Worm (Caenorhabditis elegans) whole organism, young adult: ENCODE results near the gene T22C8.1.

Source experiments
- B0035.1 ChIP-seq: sonication (generic microtip); optimal IDR thresholded peaks from 2 replicates; lab custom pipeline; 2016; ENCODE audit warnings: missing genetic modification characterization, mild to moderate bottlenecking, missing compliant biosample characterization, missing genotype, missing genetic modification reagents
- F39B2.1 ChIP-seq: fragments of 200-800 bp; sonication (Bioruptor generic); IDR thresholded peaks from 2 replicates; pipeline ENCODE4 v1.3.6; 2022; ENCODE audit warnings: missing genetic modification reagents, missing genetic modification characterization, missing compliant biosample characterization
- F52B5.7 ChIP-seq: sonication (generic microtip); optimal IDR thresholded peaks from 2 replicates; lab custom pipeline; 2016; ENCODE audit warnings: mild to moderate bottlenecking, missing genetic modification characterization, missing compliant biosample characterization
- F55B11.4 ChIP-seq: sonication (generic microtip); optimal IDR thresholded peaks from 2 replicates; lab custom pipeline; 2016; ENCODE audit warnings: missing compliant biosample characterization, missing genetic modification characterization, borderline replicate concordance; ENCODE audit not compliant: insufficient read depth
- K11D2.4 ChIP-seq: fragments of 200-800 bp; sonication (Bioruptor generic); IDR thresholded peaks from 2 replicates; pipeline ENCODE4 v1.3.6; 2022; ENCODE audit warnings: missing genetic modification reagents, missing genetic modification characterization, missing compliant biosample characterization
- Y53F4B.3 ChIP-seq: fragments of 200-800 bp; sonication (Bioruptor generic); IDR thresholded peaks from 2 replicates; pipeline ENCODE4 v1.3.6; 2022; ENCODE audit warnings: missing genetic modification reagents, missing genetic modification characterization, missing compliant biosample characterization
- Y53G8AR.9 ChIP-seq: fragments of 200-800 bp; sonication (Bioruptor generic); conservative IDR thresholded peaks from 2 replicates; pipeline ENCODE4 v1.3.6; 2022; ENCODE audit warnings: missing genetic modification reagents, missing genetic modification characterization, missing compliant biosample characterization
- Y56A3A.18 ChIP-seq: fragments of 200-800 bp; sonication (Bioruptor generic); IDR thresholded peaks from 2 replicates; pipeline ENCODE4 v1.3.6; 2022; ENCODE audit warnings: missing genetic modification reagents, missing genetic modification characterization, missing compliant biosample characterization
- Y79H2A.3 ChIP-seq: fragments of 200-800 bp; sonication (Bioruptor generic); conservative IDR thresholded peaks from 2 replicates; pipeline ENCODE4 v1.3.6; 2022; ENCODE audit warnings: missing genetic modification reagents, missing genetic modification characterization, missing compliant biosample characterization
- aptf-3 ChIP-seq: fragments of 200-800 bp; sonication (Bioruptor generic); IDR thresholded peaks from 2 replicates; pipeline ENCODE4 v1.3.6; 2022; ENCODE audit warnings: missing genetic modification characterization, missing compliant biosample characterization
- atf-7 ChIP-seq: sonication (generic microtip); optimal IDR thresholded peaks from 2 replicates; lab custom pipeline; 2017; ENCODE audit warnings: mild to moderate bottlenecking, missing genetic modification characterization, missing compliant biosample characterization
- athp-1 ChIP-seq: sonication (generic microtip); optimal IDR thresholded peaks from 2 replicates; lab custom pipeline; 2017; ENCODE audit warnings: mild to moderate bottlenecking, missing genetic modification characterization, missing compliant biosample characterization
- attf-3 ChIP-seq: fragments of 200-800 bp; sonication (Bioruptor generic); conservative IDR thresholded peaks from 2 replicates; pipeline ENCODE4 v1.3.6; 2022; ENCODE audit warnings: missing genetic modification reagents, missing genetic modification characterization, missing compliant biosample characterization
- attf-5 ChIP-seq: fragments of 200-800 bp; sonication (Bioruptor generic); optimal IDR thresholded peaks from 2 replicates; lab custom pipeline; 2018; ENCODE audit warnings: mild to moderate bottlenecking, missing genetic modification characterization, missing compliant biosample characterization
- attf-6 ChIP-seq: fragments of 200-800 bp; sonication (Bioruptor generic); IDR thresholded peaks from 2 replicates; pipeline ENCODE4 v1.3.6; 2022; ENCODE audit warnings: missing genetic modification reagents, missing genetic modification characterization, missing compliant biosample characterization
- cebp-1 ChIP-seq, 2 experiments: fragments of 200-800 bp in 1 of 2; sonication (Bioruptor generic) in 1 of 2; sonication (generic microtip) in 1 of 2; IDR thresholded peaks in 1 of 2; optimal IDR thresholded peaks in 1 of 2; 2 replicates each; pipeline versions ENCODE4 v1.3.6 to Lab custom; 2017 to 2022; ENCODE audit warnings: missing compliant biosample characterization in 2 of 2, missing genetic modification characterization in 2 of 2, mild to moderate bottlenecking in 1 of 2, missing genetic modification reagents in 1 of 2, moderate library complexity in 1 of 2
- ceh-58 ChIP-seq: fragments of 200-800 bp; sonication (Bioruptor generic); IDR thresholded peaks from 2 replicates; pipeline ENCODE4 v1.3.6; 2022; ENCODE audit warnings: missing genetic modification characterization, missing compliant biosample characterization
- dpl-1 ChIP-seq: fragments of 150-350 bp; optimal IDR thresholded peaks from 2 replicates; lab custom pipeline; 2014; ENCODE audit warnings: missing biosample characterization, missing genetic modification reagents, missing genetic modification characterization
- egl-18 ChIP-seq: fragments of 200-800 bp; sonication (Bioruptor generic); IDR thresholded peaks from 2 replicates; pipeline ENCODE4 v1.3.6; 2022; ENCODE audit warnings: missing genetic modification reagents, missing genetic modification characterization, missing compliant biosample characterization
- fkh-3 ChIP-seq: sonication (generic microtip); optimal IDR thresholded peaks from 2 replicates; lab custom pipeline; 2016; ENCODE audit warnings: mild to moderate bottlenecking, missing genetic modification characterization, missing compliant biosample characterization
- him-1 ChIP-seq: sonication (generic microtip); optimal IDR thresholded peaks from 2 replicates; lab custom pipeline; 2016; ENCODE audit warnings: missing genotype, missing genetic modification reagents, missing genetic modification characterization, missing compliant biosample characterization
- hsf-1 ChIP-seq: fragments of 200-800 bp; sonication (Bioruptor generic); IDR thresholded peaks from 2 replicates; pipeline ENCODE4 v1.3.6; 2022; ENCODE audit warnings: missing genetic modification reagents, missing genetic modification characterization, missing compliant biosample characterization
- let-607 ChIP-seq, 2 experiments: fragments of 200-800 bp in 1 of 2; sonication (Bioruptor generic) in 1 of 2; sonication (generic microtip) in 1 of 2; optimal IDR thresholded peaks; 2 replicates each; lab custom pipeline; 2016 to 2018; ENCODE audit warnings: mild to moderate bottlenecking in 2 of 2, missing compliant biosample characterization in 2 of 2, missing genetic modification characterization in 2 of 2, moderate library complexity in 2 of 2, missing genotype in 1 of 2
- lin-35 ChIP-seq, 3 experiments: fragments of 150-350 bp in 2 of 3; sonication (generic microtip) in 1 of 3; optimal IDR thresholded peaks; 2 replicates each; lab custom pipeline; 2014 to 2018; ENCODE audit warnings: missing biosample characterization in 3 of 3, missing genetic modification characterization in 3 of 3, missing genetic modification reagents in 3 of 3
- lin-40 ChIP-seq: sonication (generic microtip); optimal IDR thresholded peaks from 2 replicates; lab custom pipeline; 2016; ENCODE audit warnings: missing genetic modification characterization, mild to moderate bottlenecking, missing compliant biosample characterization, missing genotype, missing genetic modification reagents
- lsl-1 ChIP-seq: fragments of 200-800 bp; sonication (Bioruptor generic); optimal IDR thresholded peaks from 2 replicates; lab custom pipeline; 2018; ENCODE audit warnings: mild to moderate bottlenecking, missing genetic modification characterization, moderate library complexity, missing compliant biosample characterization
- lsy-27 ChIP-seq: sonication (generic microtip); optimal IDR thresholded peaks from 2 replicates; lab custom pipeline; 2017; ENCODE audit warnings: missing genetic modification characterization, mild to moderate bottlenecking, missing compliant biosample characterization, antibody characterized with exemption, missing genotype, borderline replicate concordance; ENCODE audit not compliant: insufficient read depth
- madf-10 ChIP-seq: sonication (generic microtip); optimal IDR thresholded peaks from 2 replicates; lab custom pipeline; 2016; ENCODE audit warnings: mild to moderate bottlenecking, missing genetic modification characterization, missing compliant biosample characterization
- madf-3 ChIP-seq: fragments of 200-800 bp; sonication (Bioruptor generic); IDR thresholded peaks from 2 replicates; pipeline ENCODE4 v1.3.6; 2022; ENCODE audit warnings: missing genetic modification reagents, missing genetic modification characterization, missing compliant biosample characterization
- mxl-1 ChIP-seq: sonication (generic microtip); optimal IDR thresholded peaks from 2 replicates; lab custom pipeline; 2016; ENCODE audit warnings: missing genetic modification characterization, missing compliant biosample characterization
- nfya-2 ChIP-seq: fragments of 200-800 bp; sonication (Bioruptor generic); IDR thresholded peaks from 2 replicates; pipeline ENCODE4 v1.3.6; 2022; ENCODE audit warnings: missing genetic modification reagents, missing genetic modification characterization, missing compliant biosample characterization
- nhr-27 ChIP-seq: fragments of 200-800 bp; sonication (Bioruptor generic); optimal IDR thresholded peaks from 2 replicates; lab custom pipeline; 2018; ENCODE audit warnings: mild to moderate bottlenecking, missing genetic modification characterization, moderate library complexity, missing compliant biosample characterization
- nhr-80 ChIP-seq: sonication (generic microtip); optimal IDR thresholded peaks from 2 replicates; lab custom pipeline; 2016; ENCODE audit warnings: missing genetic modification characterization, missing compliant biosample characterization
- pbrm-1 ChIP-seq: fragments of 200-800 bp; sonication (Bioruptor generic); IDR thresholded peaks from 2 replicates; pipeline ENCODE4 v1.3.6; 2022; ENCODE audit warnings: missing genetic modification reagents, missing genetic modification characterization, missing compliant biosample characterization
- repo-1 ChIP-seq: sonication (generic microtip); optimal IDR thresholded peaks from 2 replicates; lab custom pipeline; 2017; ENCODE audit warnings: mild to moderate bottlenecking, missing genetic modification characterization, missing compliant biosample characterization
- rpc-1 ChIP-seq, 2 experiments: fragments of 150-350 bp in 1 of 2; sonication (generic microtip) in 1 of 2; optimal IDR thresholded peaks; 2 replicates each; lab custom pipeline; 2014 to 2018; ENCODE audit warnings: missing biosample characterization in 1 of 2, missing genetic modification characterization in 1 of 2, missing genetic modification reagents in 1 of 2, missing genotype in 1 of 2
- sdz-38 ChIP-seq: sonication (generic microtip); optimal IDR thresholded peaks from 2 replicates; lab custom pipeline; 2016; ENCODE audit warnings: missing genotype, missing genetic modification characterization, missing compliant biosample characterization
- sea-2 ChIP-seq: fragments of 200-800 bp; sonication (Bioruptor generic); IDR thresholded peaks from 2 replicates; pipeline ENCODE4 v1.3.6; 2022; ENCODE audit warnings: missing genetic modification characterization, missing compliant biosample characterization
- snpc-1.1 ChIP-seq: sonication (generic microtip); optimal IDR thresholded peaks from 2 replicates; lab custom pipeline; 2017; ENCODE audit warnings: missing genetic modification characterization, mild to moderate bottlenecking, missing compliant biosample characterization, antibody characterized with exemption, moderate library complexity, missing genotype, missing genetic modification reagents; ENCODE audit not compliant: insufficient read depth
- snpc-3.4 ChIP-seq: sonication (generic microtip); optimal IDR thresholded peaks from 2 replicates; lab custom pipeline; 2017; ENCODE audit warnings: missing genetic modification characterization, mild to moderate bottlenecking, missing compliant biosample characterization, antibody characterized with exemption, moderate library complexity, missing genotype, missing genetic modification reagents
- unc-130 ChIP-seq: sonication (generic microtip); optimal IDR thresholded peaks from 2 replicates; lab custom pipeline; 2016; ENCODE audit warnings: missing genetic modification reagents, missing genetic modification characterization, missing compliant biosample characterization
- unc-62 ChIP-seq: fragments of 150-350 bp; optimal IDR thresholded peaks from 2 replicates; lab custom pipeline; 2014; ENCODE audit warnings: missing biosample characterization, missing genetic modification reagents, missing genetic modification characterization
- xnd-1 ChIP-seq: sonication (generic microtip); optimal IDR thresholded peaks from 2 replicates; lab custom pipeline; 2016; ENCODE audit warnings: missing genotype, missing genetic modification reagents, missing genetic modification characterization, missing compliant biosample characterization
- zfh-2 ChIP-seq: fragments of 200-800 bp; sonication (Bioruptor generic); conservative IDR thresholded peaks from 2 replicates; pipeline ENCODE4 v1.3.6; 2022; ENCODE audit warnings: missing genetic modification reagents, missing genetic modification characterization, missing compliant biosample characterization
- ztf-28 ChIP-seq: fragments of 200-800 bp; sonication (Bioruptor generic); IDR thresholded peaks from 2 replicates; pipeline ENCODE4 v1.3.6; 2022; ENCODE audit warnings: missing genetic modification reagents, missing genetic modification characterization, missing compliant biosample characterization

T22C8.1 gene

DNA sequence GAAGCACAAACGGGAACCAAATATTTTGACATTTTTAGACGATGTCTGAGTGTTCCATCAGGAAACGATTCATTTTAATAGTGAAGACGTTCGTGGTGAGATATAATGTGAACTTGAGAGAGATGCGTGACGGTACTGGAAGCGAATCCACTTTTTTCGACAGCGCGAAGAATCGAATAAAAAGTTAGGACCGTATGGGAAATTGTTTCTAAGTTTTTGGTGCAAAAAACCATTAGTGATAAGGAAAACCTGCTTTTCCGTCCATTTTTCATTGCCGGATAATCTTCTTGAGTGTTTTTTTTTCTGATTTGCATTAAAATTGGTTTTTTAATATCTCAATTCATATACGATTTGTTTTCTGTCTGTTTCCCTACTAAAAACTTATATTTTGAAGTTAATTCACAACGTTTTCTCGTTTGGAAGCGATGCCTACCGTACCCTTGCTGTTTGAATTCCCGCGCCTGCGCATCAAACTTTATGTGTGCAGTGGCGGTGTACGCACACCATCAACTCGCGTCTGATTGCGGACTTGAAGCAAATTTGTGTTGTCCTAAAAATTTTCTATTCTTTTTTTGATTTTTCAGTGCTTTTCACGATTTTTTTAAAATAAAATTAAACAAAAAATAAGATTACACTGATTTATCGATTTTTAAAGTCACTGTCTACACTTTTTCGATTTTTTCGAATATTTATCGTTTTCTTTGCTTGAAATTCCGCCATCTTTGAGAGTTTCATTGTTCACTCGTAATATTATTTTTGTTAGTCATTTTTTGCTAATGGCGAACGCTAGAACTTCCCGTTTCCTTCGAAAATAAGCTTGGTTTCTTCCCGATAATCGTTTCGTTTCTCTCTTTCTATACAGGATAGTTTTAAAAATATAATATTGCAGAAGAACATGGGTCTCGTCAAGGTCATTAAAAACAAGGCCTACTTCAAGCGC, 43.3 kb upstream of the T22C8.1 start, which contains the start of the genes col-38 and rpl-5 (continued):
- peak; percentile 94 for TF ChIP-seq attf-5
- TF ChIP-seq K11D2.4 (GFP tag; lab: Robert Waterston, UW) = no peak
- TF ChIP-seq aptf-3 (GFP tag; lab: Robert Waterston, UW) = no peak
- no peak for TF ChIP-seq nhr-27 (tag; lab: Kevin White, UChicago)
- 0 out of 2 replicates have a peak, but pooled peaks have one; percentile 36 for TF ChIP-seq ztf-28 (GFP tag; lab: Robert Waterston, UW)
- no peak for TF ChIP-seq ceh-58 (GFP tag; lab: Robert Waterston, UW)
- peak; percentile 36; the same call in 1 of the 2 replicates for TF ChIP-seq hsf-1 (GFP tag; lab: Robert Waterston, UW)
- TF ChIP-seq attf-6 (GFP tag; lab: Robert Waterston, UW) = no peak
- TF ChIP-seq F52B5.7 (tag; lab: Kevin White, UChicago) = no peak
- TF ChIP-seq lin-40 (tag; lab: Kevin White, UChicago) = peak; percentile 56
- TF ChIP-seq nhr-80 = peak; percentile 52
- peak; percentile 43 for TF ChIP-seq xnd-1 (tag; lab: Kevin White, UChicago)
- peak; percentile 69 for TF ChIP-seq snpc-1.1 (tag; lab: Kevin White, UChicago)
- TF ChIP-seq lin-35 (GFP tag; optimal IDR thresholded peaks at IDR 0.05; lab: Kevin White, UChicago) = peak; percentile 67 to 91 (median 74)
- no peak for TF ChIP-seq repo-1
- peak; percentile 25; the same call in 1 of the 2 replicates for TF ChIP-seq cebp-1 (GFP tag; IDR thresholded peaks at IDR 0.05; lab: Robert Waterston, UW)
- TF ChIP-seq cebp-1 (tag; optimal IDR thresholded peaks at IDR 0.05; lab: Kevin White, UChicago) = peak; percentile 72
- no peak for TF ChIP-seq Y53G8AR.9 (GFP tag; lab: Robert Waterston, UW)
- no peak for TF ChIP-seq atf-7 (tag; lab: Kevin White, UChicago)
- peak; percentile 69 to 83 for TF ChIP-seq let-607 (tag; optimal IDR thresholded peaks at IDR 0.05; lab: Kevin White, UChicago)
- TF ChIP-seq lsl-1 (GFP tag; lab: Kevin White, UChicago) = peak; percentile 86
- peak; percentile 64 for TF ChIP-seq attf-3 (GFP tag; lab: Robert Waterston, UW)
- TF ChIP-seq fkh-3 = no peak
- peak; percentile 30 for TF ChIP-seq madf-10
- TF ChIP-seq him-1 = peak; percentile 25
- TF ChIP-seq pbrm-1 (GFP tag; lab: Robert Waterston, UW) = peak; percentile 83
- TF ChIP-seq lsy-27 = no peak
- TF ChIP-seq F55B11.4 (tag; lab: Kevin White, UChicago) = no peak
- no peak for TF ChIP-seq rpc-1 (optimal IDR thresholded peaks at IDR 0.05; lab: Kevin White, UChicago)
- TF ChIP-seq rpc-1 (tag; optimal IDR thresholded peaks at IDR 0.05; lab: Kevin White, UChicago) = no peak
- peak; percentile 16 for TF ChIP-seq unc-130 (GFP tag; lab: Kevin White, UChicago)
- no peak for TF ChIP-seq zfh-2 (GFP tag; lab: Robert Waterston, UW)
- no peak for TF ChIP-seq unc-62 (GFP tag; lab: Kevin White, UChicago)
- TF ChIP-seq Y79H2A.3 (GFP tag; lab: Robert Waterston, UW) = no peak
- TF ChIP-seq nfya-2 (GFP tag; lab: Robert Waterston, UW) = no peak
- no peak for TF ChIP-seq sea-2
- no peak for TF ChIP-seq B0035.1 (tag; lab: Kevin White, UChicago)
- TF ChIP-seq dpl-1 = peak; percentile 87
- peak; percentile 79 for TF ChIP-seq snpc-3.4 (tag; lab: Kevin White, UChicago)
- TF ChIP-seq egl-18 (GFP tag; lab: Robert Waterston, UW) = no peak
- no peak for TF ChIP-seq F39B2.1 (GFP tag; lab: Robert Waterston, UW)
- TF ChIP-seq sdz-38 (tag; lab: Kevin White, UChicago) = no peak
- peak; percentile 56 for TF ChIP-seq athp-1
- no peak for TF ChIP-seq Y56A3A.18 (GFP tag; lab: Robert Waterston, UW)
- TF ChIP-seq Y53F4B.3 (GFP tag; lab: Robert Waterston, UW) = no peak
- no peak for TF ChIP-seq mxl-1 (tag; lab: Kevin White, UChicago)
- peak; percentile 39; the same call in 1 of the 2 replicates for TF ChIP-seq madf-3 (GFP tag; lab: Robert Waterston, UW)
